Fruit fly (Drosophila melanogaster): ENCODE measurements around the gene sty.

DNA sequence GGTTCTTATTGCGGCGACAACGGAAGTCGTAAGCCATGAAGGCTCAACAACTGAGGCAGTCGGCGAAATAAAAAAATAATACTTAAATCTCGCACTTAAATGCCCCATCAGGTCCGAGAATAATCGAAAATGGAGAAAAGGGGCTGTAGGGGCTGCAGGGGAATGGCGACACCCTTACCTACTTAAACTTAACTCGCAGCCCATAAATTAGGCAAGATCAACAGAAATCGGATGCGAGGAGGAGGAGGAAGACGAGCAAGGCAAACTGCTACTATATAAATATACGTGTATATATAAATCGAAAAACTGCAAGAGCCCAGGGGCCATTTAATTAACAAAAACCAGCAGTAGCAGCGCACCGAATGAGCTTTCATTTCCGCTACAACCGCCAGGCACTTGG, 14.9 kb upstream of the sty start:
- TF ChIP-seq D19A (tag; optimal IDR thresholded peaks at IDR 0.05) (no peak), Elba2 (GFP tag; optimal IDR thresholded peaks at IDR 0.05) (no peak), Adf1 (GFP tag; IDR thresholded peaks at IDR 0.05) (no peak), usp (GFP tag; optimal IDR thresholded peaks at IDR 0.05) (no peak), CG10431 (GFP tag; optimal IDR thresholded peaks at IDR 0.05) (no peak), CG7271 (tag; optimal IDR thresholded peaks at IDR 0.05) (no peak)
